Worm (Caenorhabditis elegans) whole organism, midembryonic: Measurements from ENCODE around the gene Y47D3A.14.
"Not testable (repeated sequence)": the region's sequence is repeated elsewhere in the genome, so short reads cannot be mapped to it uniquely, and the experiment has no call there.

Experiments
- T22C8.4 ChIP-seq: fragments of 200-800 bp; sonication (Bioruptor generic); IDR thresholded peaks from 2 replicates; pipeline ENCODE4 v1.3.6; 2022; ENCODE audit warnings: missing genetic modification characterization, missing compliant biosample characterization
- cog-1 ChIP-seq: sonication (generic microtip); optimal IDR thresholded peaks from 2 replicates; lab custom pipeline; 2016; ENCODE audit warnings: missing genetic modification characterization, missing compliant biosample characterization
- flt-1 ChIP-seq: fragments of 200-800 bp; sonication (Bioruptor generic); IDR thresholded peaks from 2 replicates; pipeline ENCODE4 v1.3.6; 2022; ENCODE audit warnings: missing genetic modification characterization, missing compliant biosample characterization
- klf-2 ChIP-seq: fragments of 200-800 bp; sonication (Bioruptor generic); conservative IDR thresholded peaks from 2 replicates; pipeline ENCODE4 v1.3.6; 2022; ENCODE audit warnings: missing genetic modification reagents, missing genetic modification characterization, missing compliant biosample characterization
- med-1 ChIP-seq: sonication (generic microtip); optimal IDR thresholded peaks from 2 replicates; lab custom pipeline; 2017; ENCODE audit warnings: missing genetic modification characterization, mild to moderate bottlenecking, missing compliant biosample characterization, antibody characterized with exemption, missing genetic modification reagents; ENCODE audit not compliant: insufficient read depth
- ref-1 ChIP-seq: fragments of 200-800 bp; sonication (Bioruptor generic); conservative IDR thresholded peaks from 2 replicates; pipeline ENCODE4 v1.3.6; 2022; ENCODE audit warnings: missing genetic modification reagents, missing genetic modification characterization, missing compliant biosample characterization
- tab-1 ChIP-seq: fragments of 200-800 bp; sonication (Bioruptor generic); IDR thresholded peaks from 2 replicates; pipeline ENCODE4 v1.3.6; 2022; ENCODE audit warnings: missing genetic modification characterization, missing compliant biosample characterization
- ztf-23 ChIP-seq: fragments of 200-800 bp; sonication (Bioruptor generic); IDR thresholded peaks from 2 replicates; pipeline ENCODE4 v1.3.6; 2022; ENCODE audit warnings: missing genetic modification reagents, missing genetic modification characterization, missing compliant biosample characterization
- ztf-29 ChIP-seq: fragments of 200-800 bp; sonication (Bioruptor generic); IDR thresholded peaks from 2 replicates; pipeline ENCODE4 v1.3.6; 2022; ENCODE audit warnings: missing genetic modification reagents, missing genetic modification characterization, missing compliant biosample characterization

Y47D3A.14 gene

ce11 chrIII:11237741-11238140 is 1.1 kb upstream of the Y47D3A.14 start:
- no peak for TF ChIP-seq ztf-23 (GFP tag; lab: Robert Waterston, UW)
- no peak for TF ChIP-seq ref-1 (GFP tag; lab: Robert Waterston, UW)
- no peak for TF ChIP-seq med-1 (GFP tag; lab: Kevin White, UChicago)
- no peak for TF ChIP-seq flt-1
- no peak for TF ChIP-seq klf-2 (GFP tag; lab: Robert Waterston, UW)
- no peak for TF ChIP-seq ztf-29 (GFP tag; lab: Robert Waterston, UW)
- TF ChIP-seq tab-1, result no peak

DNA sequence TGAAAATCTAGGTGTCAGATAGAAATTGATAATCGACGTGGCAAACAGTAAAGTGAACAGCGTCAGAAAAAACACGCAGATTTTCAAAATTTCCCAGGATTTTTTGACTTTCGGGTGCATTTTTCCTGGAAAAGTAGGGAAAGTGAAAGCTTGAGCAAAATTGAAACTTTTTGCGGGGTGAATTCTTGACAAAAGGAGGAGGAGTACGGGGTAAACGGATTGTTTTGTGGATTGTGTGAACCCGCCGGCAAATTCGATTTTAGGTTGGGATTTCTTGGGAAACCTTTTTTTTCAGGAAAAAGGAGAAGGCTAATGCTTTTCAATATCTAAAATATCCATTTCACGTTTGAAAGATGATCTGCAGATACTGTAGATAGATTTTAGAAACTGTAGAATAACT is 1.9 kb downstream of the Y47D3A.14 start, which contains the start of gene Y47D3A.34:
Gene Y47D3A.34, minus strand, starts transcription at position 120 of the 400 bp plus-strand sequence.
- TF ChIP-seq med-1 (GFP tag; lab: Kevin White, UChicago) (no peak), T22C8.4 (GFP tag; lab: Robert Waterston, UW) (no peak), ztf-29 (GFP tag; lab: Robert Waterston, UW) (no peak), ref-1 (GFP tag; lab: Robert Waterston, UW) (no peak), tab-1 (no peak), flt-1 (no peak), cog-1 (tag; lab: Kevin White, UChicago) (no peak)

ce11 chrIII:11231969-11232368 is 4.7 kb downstream of the Y47D3A.14 start, which contains the start of gene elo-8:
elo-8 (minus strand) TSS chrIII:11232069.
- TF ChIP-seq flt-1 (no peak), klf-2 (GFP tag; lab: Robert Waterston, UW) (no peak), ztf-23 (GFP tag; lab: Robert Waterston, UW) (no peak), T22C8.4 (GFP tag; lab: Robert Waterston, UW) (no peak), ztf-29 (GFP tag; lab: Robert Waterston, UW) (no peak), tab-1 (no peak), ref-1 (GFP tag; lab: Robert Waterston, UW) (no peak), cog-1 (tag; lab: Kevin White, UChicago) (no peak), med-1 (GFP tag; lab: Kevin White, UChicago) (no peak)

DNA sequence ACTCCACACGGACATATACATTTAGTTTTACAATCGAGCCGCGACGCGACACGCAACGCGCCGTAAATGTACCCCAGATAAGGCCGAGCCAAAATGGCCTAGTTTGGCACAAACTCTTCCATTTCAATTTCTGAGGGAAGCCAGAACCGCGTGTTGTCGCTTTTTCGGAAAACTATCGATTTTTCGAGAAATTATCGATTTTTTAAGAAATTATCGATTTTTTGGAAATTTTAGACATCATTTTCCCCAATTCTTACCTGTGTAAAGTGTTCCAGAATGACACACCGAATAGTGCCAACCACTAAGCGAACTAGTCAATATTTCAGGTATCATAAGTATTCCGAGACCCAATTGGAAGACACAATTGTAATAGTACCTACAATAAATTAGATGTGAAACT is 5.3 kb downstream of the Y47D3A.14 start:
- TF ChIP-seq cog-1 (tag; lab: Kevin White, UChicago) (no peak), ztf-23 (GFP tag; lab: Robert Waterston, UW) (no peak), T22C8.4 (GFP tag; lab: Robert Waterston, UW) (peak; percentile 76), tab-1 (no peak), ztf-29 (GFP tag; lab: Robert Waterston, UW) (no peak), klf-2 (GFP tag; lab: Robert Waterston, UW) (no peak)

ce11 chrIII:11230581-11230980 is 6.1 kb downstream of the Y47D3A.14 start:
- no peak for TF ChIP-seq klf-2 (GFP tag; lab: Robert Waterston, UW)
- TF ChIP-seq med-1 (GFP tag; lab: Kevin White, UChicago), result no peak
- peak; percentile 62 for TF ChIP-seq T22C8.4 (GFP tag; lab: Robert Waterston, UW)

DNA sequence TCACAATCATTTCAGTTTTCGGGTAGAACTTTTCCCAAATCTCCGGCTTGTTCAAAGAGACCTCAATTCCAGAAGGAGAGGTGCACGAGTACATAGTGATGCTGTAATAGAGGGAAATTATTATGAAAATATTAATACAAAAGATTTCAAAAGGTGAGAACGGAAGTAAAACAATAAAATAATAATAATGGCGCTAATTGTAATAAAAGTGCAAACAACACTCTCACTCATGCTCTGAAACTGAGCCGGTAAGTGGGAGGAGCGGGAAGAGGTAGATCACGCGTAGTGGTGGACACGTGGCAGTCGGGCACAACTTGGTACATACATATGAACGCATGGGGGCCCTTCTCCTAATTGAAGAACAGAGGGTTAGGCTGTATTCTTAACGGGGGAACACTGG is 9.6 kb downstream of the Y47D3A.14 start, which contains the start of gene tbx-37:
Gene tbx-37, minus strand, starts transcription at position 101 of the 400 bp plus-strand sequence.
- TF ChIP-seq med-1 (GFP tag; lab: Kevin White, UChicago), result no peak
- no peak for TF ChIP-seq ref-1 (GFP tag; lab: Robert Waterston, UW)
- no peak for TF ChIP-seq T22C8.4 (GFP tag; lab: Robert Waterston, UW)
- TF ChIP-seq ztf-29 (GFP tag; lab: Robert Waterston, UW), result no peak
- TF ChIP-seq cog-1 (tag; lab: Kevin White, UChicago), result no peak
- TF ChIP-seq ztf-23 (GFP tag; lab: Robert Waterston, UW), result no peak
- no peak for TF ChIP-seq flt-1
- no peak for TF ChIP-seq klf-2 (GFP tag; lab: Robert Waterston, UW)
- TF ChIP-seq tab-1, result no peak

- not testable (repeated sequence) for TF ChIP-seq T22C8.4 (GFP tag; lab: Robert Waterston, UW); ref-1 (GFP tag; lab: Robert Waterston, UW); flt-1
Measured at ce11 chrIII:11224006-11224405, 12.7 kb downstream of the Y47D3A.14 start, which contains the start of gene Y47D3A.13. Y47D3A.13 (minus strand) TSS chrIII:11224106.

ce11 chrIII:11221583-11222191 is 15.0 kb downstream of the Y47D3A.14 start:
- TF ChIP-seq cog-1 (tag; lab: Kevin White, UChicago), result no peak
- peak; percentile 94 for TF ChIP-seq T22C8.4 (GFP tag; lab: Robert Waterston, UW)

DNA sequence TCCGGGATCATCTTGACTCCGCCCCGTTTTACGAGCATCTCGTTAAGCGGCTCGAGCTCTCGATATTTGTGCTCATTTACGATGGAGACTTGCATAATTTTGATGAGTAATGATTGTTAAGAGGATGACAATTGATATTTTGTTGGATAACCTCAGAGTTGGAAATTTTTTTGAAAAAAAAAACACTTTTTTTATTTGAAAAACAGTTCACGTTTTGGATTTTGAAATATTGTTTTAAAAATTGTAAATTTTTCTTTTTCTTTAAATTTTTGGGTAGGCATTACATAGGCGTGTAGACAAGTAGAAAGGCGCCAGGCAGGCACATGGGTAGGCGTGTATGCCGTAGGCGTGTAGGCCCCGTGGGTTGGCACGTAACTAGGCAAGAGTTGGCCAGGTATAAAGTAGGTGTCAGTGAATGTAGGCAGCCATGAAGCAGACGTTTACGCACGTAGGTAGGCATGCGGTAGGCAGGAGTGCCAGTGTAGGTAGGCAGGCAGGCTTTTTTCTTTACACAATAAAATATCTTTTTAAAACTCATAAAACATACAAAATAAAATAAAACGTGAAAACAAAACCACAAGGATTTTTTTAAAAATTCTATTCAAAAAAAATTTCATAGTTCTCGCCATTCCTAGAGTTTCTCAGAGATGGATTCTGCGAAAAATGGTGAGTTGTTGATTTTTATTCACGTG is 18.4 kb downstream of the Y47D3A.14 start, which contains the start of the genes tbx-34 and wht-8:
Gene tbx-34, minus strand, starts transcription at position 101 of the 692 bp plus-strand sequence.
Gene wht-8, plus strand, starts transcription at position 642 of the 692 bp plus-strand sequence.
- TF ChIP-seq tab-1 (no peak), T22C8.4 (GFP tag; lab: Robert Waterston, UW) (no peak), ztf-29 (GFP tag; lab: Robert Waterston, UW) (no peak), klf-2 (GFP tag; lab: Robert Waterston, UW) (no peak), med-1 (GFP tag; lab: Kevin White, UChicago) (no peak), ref-1 (GFP tag; lab: Robert Waterston, UW) (no peak), flt-1 (no peak), cog-1 (tag; lab: Kevin White, UChicago) (no peak), ztf-23 (GFP tag; lab: Robert Waterston, UW) (no peak)
